Worm (Caenorhabditis elegans) whole organism, L4 larva: ENCODE data around the gene hsp-75.
A peak's percentile ranks its signal among the peaks of the same experiment; 100 is the strongest.

Source experiments
- D1046.2 ChIP-seq: fragments of 200-800 bp; sonication (Bioruptor generic); IDR thresholded peaks from 2 replicates; pipeline ENCODE4 v1.3.6; 2022; ENCODE audit warnings: missing genetic modification characterization, missing compliant biosample characterization
- F10B5.3 ChIP-seq: sonication (generic microtip); optimal IDR thresholded peaks from 2 replicates; lab custom pipeline; 2016; ENCODE audit warnings: mild to moderate bottlenecking, missing genetic modification characterization, missing compliant biosample characterization
- F37D6.2 ChIP-seq: sonication (generic microtip); optimal IDR thresholded peaks from 2 replicates; lab custom pipeline; 2016; ENCODE audit warnings: mild to moderate bottlenecking, missing genetic modification characterization, missing compliant biosample characterization
- F49E8.2 ChIP-seq: sonication (generic microtip); optimal IDR thresholded peaks from 2 replicates; lab custom pipeline; 2016; ENCODE audit warnings: missing compliant biosample characterization, mild to moderate bottlenecking, missing genetic modification characterization, borderline replicate concordance
- T20F7.1 ChIP-seq: fragments of 200-800 bp; sonication (Bioruptor generic); optimal IDR thresholded peaks from 2 replicates; lab custom pipeline; 2018; ENCODE audit warnings: mild to moderate bottlenecking, missing genetic modification characterization, missing compliant biosample characterization
- Y75B8A.6 ChIP-seq: fragments of 200-800 bp; sonication (Bioruptor generic); IDR thresholded peaks from 2 replicates; pipeline ENCODE4 v1.3.6; 2022; ENCODE audit warnings: missing genetic modification reagents, missing genetic modification characterization, missing compliant biosample characterization
- ZK546.5 ChIP-seq, 2 experiments: sonication (generic microtip); optimal IDR thresholded peaks; 2 replicates each; lab custom pipeline; 2017; ENCODE audit warnings: missing biosample characterization in 2 of 2, missing genetic modification characterization in 2 of 2
- aha-1 ChIP-seq: fragments of 150-350 bp; peaks from one replicate; lab custom pipeline; 2014; ENCODE audit warnings: missing biosample characterization, missing genetic modification characterization
- arid-1 ChIP-seq: fragments of 200-800 bp; sonication (Bioruptor generic); conservative IDR thresholded peaks from 2 replicates; pipeline ENCODE4 v1.3.6; 2022; ENCODE audit warnings: missing genetic modification reagents, missing genetic modification characterization, missing compliant biosample characterization
- ceh-28 ChIP-seq: fragments of 150-350 bp; optimal IDR thresholded peaks from 2 replicates; lab custom pipeline; 2014; ENCODE audit warnings: missing biosample characterization, missing genetic modification reagents, missing genetic modification characterization
- ces-1 ChIP-seq: fragments of 150-350 bp; sonication (generic microtip); optimal IDR thresholded peaks from 4 replicates; lab custom pipeline; 2014; ENCODE audit warnings: missing biosample characterization, missing genetic modification reagents, missing genetic modification characterization
- daf-16 ChIP-seq, 3 experiments: sonication (generic microtip); optimal IDR thresholded peaks; 2 replicates each; lab custom pipeline; 2016 to 2017; ENCODE audit warnings: missing genetic modification characterization in 3 of 3, missing genetic modification reagents in 3 of 3, mild to moderate bottlenecking in 2 of 3, missing compliant biosample characterization in 2 of 3, missing biosample characterization in 1 of 3, moderate library complexity in 1 of 3
- dmd-9 ChIP-seq: fragments of 200-800 bp; sonication (Bioruptor generic); IDR thresholded peaks from 2 replicates; pipeline ENCODE4 v1.3.6; 2022; ENCODE audit warnings: missing genetic modification reagents, missing genetic modification characterization, missing compliant biosample characterization
- dpl-1 ChIP-seq: fragments of 150-350 bp; optimal IDR thresholded peaks from 2 replicates; lab custom pipeline; 2014; ENCODE audit warnings: missing biosample characterization, missing genetic modification reagents, missing genetic modification characterization
- duxl-1 ChIP-seq: sonication (generic microtip); optimal IDR thresholded peaks from 2 replicates; lab custom pipeline; 2016; ENCODE audit warnings: mild to moderate bottlenecking, missing genetic modification characterization, moderate library complexity, missing compliant biosample characterization; ENCODE audit not compliant: poor library complexity
- dve-1 ChIP-seq: sonication (generic microtip); optimal IDR thresholded peaks from 2 replicates; lab custom pipeline; 2017; ENCODE audit warnings: antibody characterized with exemption, mild to moderate bottlenecking, missing genetic modification characterization, missing compliant biosample characterization; ENCODE audit not compliant: insufficient read depth
- fkh-10 ChIP-seq: fragments of 150-350 bp; optimal IDR thresholded peaks from 2 replicates; lab custom pipeline; 2014; ENCODE audit warnings: missing biosample characterization, missing genetic modification reagents, missing genetic modification characterization
- fos-1 ChIP-seq: fragments of 150-350 bp; optimal IDR thresholded peaks from 2 replicates; lab custom pipeline; 2014; ENCODE audit warnings: missing biosample characterization, missing genetic modification characterization
- hlh-11 ChIP-seq: fragments of 200-800 bp; sonication (Bioruptor generic); optimal IDR thresholded peaks from 2 replicates; lab custom pipeline; 2018; ENCODE audit warnings: mild to moderate bottlenecking, missing genetic modification characterization, missing compliant biosample characterization
- hlh-30 ChIP-seq: sonication (generic microtip); optimal IDR thresholded peaks from 2 replicates; lab custom pipeline; 2017; ENCODE audit warnings: antibody characterized with exemption, mild to moderate bottlenecking, missing genetic modification characterization, missing compliant biosample characterization; ENCODE audit not compliant: insufficient read depth
- hmg-1.1 ChIP-seq: fragments of 200-800 bp; sonication (Bioruptor generic); IDR thresholded peaks from 2 replicates; pipeline ENCODE4 v1.3.6; 2022; ENCODE audit warnings: missing genetic modification reagents, missing genetic modification characterization, missing compliant biosample characterization
- lin-39 ChIP-seq: fragments of 150-350 bp; optimal IDR thresholded peaks from 2 replicates; lab custom pipeline; 2014; ENCODE audit warnings: missing biosample characterization, missing genetic modification reagents, missing genetic modification characterization
- lsy-2 ChIP-seq, 2 experiments: fragments of 150-350 bp in 1 of 2; sonication (generic microtip) in 1 of 2; optimal IDR thresholded peaks; 2 replicates each; lab custom pipeline; 2014 to 2017; ENCODE audit warnings: missing biosample characterization in 2 of 2, missing genetic modification characterization in 2 of 2
- mes-2 ChIP-seq: sonication (generic microtip); optimal IDR thresholded peaks from 2 replicates; lab custom pipeline; 2016; ENCODE audit warnings: missing genotype, mild to moderate bottlenecking, missing genetic modification characterization, missing compliant biosample characterization; ENCODE audit not compliant: poor library complexity, severe bottlenecking
- mxl-2 ChIP-seq: fragments of 200-800 bp; sonication (Bioruptor generic); conservative IDR thresholded peaks from 2 replicates; pipeline ENCODE4 v1.3.6; 2022; ENCODE audit warnings: missing genetic modification reagents, missing genetic modification characterization, missing compliant biosample characterization
- nhr-77 ChIP-seq: fragments of 150-350 bp; optimal IDR thresholded peaks from 2 replicates; lab custom pipeline; 2014; ENCODE audit warnings: missing biosample characterization, missing genetic modification characterization
- rbr-2 ChIP-seq: sonication (generic microtip); optimal IDR thresholded peaks from 2 replicates; lab custom pipeline; 2016; ENCODE audit warnings: missing genotype, missing genetic modification characterization, missing compliant biosample characterization
- saeg-2 ChIP-seq: fragments of 200-800 bp; sonication (Bioruptor generic); IDR thresholded peaks from 2 replicates; pipeline ENCODE4 v1.3.6; 2022; ENCODE audit warnings: missing genetic modification reagents, missing genetic modification characterization, missing compliant biosample characterization
- set-16 ChIP-seq: fragments of 200-800 bp; sonication (Bioruptor generic); IDR thresholded peaks from 2 replicates; pipeline ENCODE4 v1.3.6; 2022; ENCODE audit warnings: missing genetic modification reagents, missing genetic modification characterization, missing compliant biosample characterization
- skn-1 ChIP-seq: fragments of 150-350 bp; optimal IDR thresholded peaks from 2 replicates; lab custom pipeline; 2014; ENCODE audit warnings: missing biosample characterization, missing genetic modification characterization
- spr-1 ChIP-seq: sonication (generic microtip); optimal IDR thresholded peaks from 2 replicates; lab custom pipeline; 2016; ENCODE audit warnings: mild to moderate bottlenecking, missing genetic modification characterization, missing compliant biosample characterization
- tag-97 ChIP-seq: fragments of 200-800 bp; sonication (Bioruptor generic); IDR thresholded peaks from 2 replicates; pipeline ENCODE4 v1.3.6; 2022; ENCODE audit warnings: missing genetic modification characterization, missing compliant biosample characterization
- unc-62 ChIP-seq, 3 experiments: fragments of 150-350 bp in 1 of 3; sonication (generic microtip); optimal IDR thresholded peaks in 2 of 3; peaks in 1 of 3; 1 replicate in 1 of 3; 2 replicates in 2 of 3; lab custom pipeline; 2014 to 2017; ENCODE audit warnings: missing biosample characterization in 3 of 3, missing genetic modification characterization in 3 of 3, missing genetic modification reagents in 3 of 3, missing genotype in 1 of 3
- vab-7 ChIP-seq: fragments of 200-800 bp; sonication (Bioruptor generic); IDR thresholded peaks from 2 replicates; pipeline ENCODE4 v1.3.6; 2022; ENCODE audit warnings: missing genetic modification reagents, missing genetic modification characterization, missing compliant biosample characterization
- zfp-2 ChIP-seq: sonication (generic microtip); optimal IDR thresholded peaks from 2 replicates; lab custom pipeline; 2016; ENCODE audit warnings: mild to moderate bottlenecking, missing genetic modification characterization, missing compliant biosample characterization
- zip-11 ChIP-seq: fragments of 200-800 bp; sonication (Bioruptor generic); IDR thresholded peaks from 2 replicates; pipeline ENCODE4 v1.3.6; 2022; ENCODE audit warnings: missing genetic modification characterization, missing compliant biosample characterization
- zip-2 ChIP-seq: fragments of 150-350 bp; optimal IDR thresholded peaks from 2 replicates; lab custom pipeline; 2014; ENCODE audit warnings: missing biosample characterization, missing genetic modification characterization
- ztf-11 ChIP-seq: fragments of 150-350 bp; optimal IDR thresholded peaks from 2 replicates; lab custom pipeline; 2014; ENCODE audit warnings: missing biosample characterization, missing genetic modification characterization

The hsp-75 gene

ce11 chrIII:7242988-7243387 lies 16.5 kb upstream of the hsp-75 start, which contains the start of gene osm-10:
osm-10 (plus strand) TSS chrIII:7243280.
- no peak for TF ChIP-seq fkh-10 (GFP tag; lab: Kevin White, UChicago)
- no peak for TF ChIP-seq ces-1 (GFP tag; lab: Kevin White, UChicago)
- TF ChIP-seq aha-1 (tag; lab: Kevin White, UChicago) = peak; percentile 52

ce11 chrIII:7241065-7241464 lies 14.6 kb upstream of the hsp-75 start, which contains the start of gene ztf-31:
ztf-31 (plus strand) TSS chrIII:7241365.
- no peak for TF ChIP-seq F10B5.3 (tag; lab: Kevin White, UChicago)
- TF ChIP-seq hmg-1.1 = no peak
- TF ChIP-seq hlh-30 (tag; lab: Kevin White, UChicago) = no peak
- no peak for TF ChIP-seq F37D6.2
- no peak for TF ChIP-seq ceh-28
- TF ChIP-seq mxl-2 = no peak
- no peak for TF ChIP-seq T20F7.1 (GFP tag; lab: Kevin White, UChicago)
- TF ChIP-seq ztf-11 (tag; lab: Kevin White, UChicago) = no peak
- no peak for TF ChIP-seq rbr-2
- TF ChIP-seq F49E8.2 (tag; lab: Kevin White, UChicago) = no peak
- TF ChIP-seq saeg-2 (GFP tag; lab: Robert Waterston, UW) = no peak
- no peak for TF ChIP-seq zfp-2 (tag; lab: Kevin White, UChicago)

ce11 chrIII:7239416-7239815 lies 12.9 kb upstream of the hsp-75 start:
- TF ChIP-seq mes-2 (tag; lab: Kevin White, UChicago) = no peak
- peak in 1 of 2 experiments; percentile 90 for TF ChIP-seq unc-62 (GFP tag; optimal IDR thresholded peaks at IDR 0.05 in 1 of 2; lab: Kevin White, UChicago)
- TF ChIP-seq unc-62 (tag; optimal IDR thresholded peaks at IDR 0.05; lab: Kevin White, UChicago) = no peak
- TF ChIP-seq zip-11 (GFP tag; lab: Robert Waterston, UW) = no peak

- peak; percentile 46 for TF ChIP-seq zip-2 (tag; lab: Kevin White, UChicago)
- TF ChIP-seq T20F7.1 (GFP tag; lab: Kevin White, UChicago) = no peak
- no peak for TF ChIP-seq vab-7 (GFP tag; lab: Robert Waterston, UW)
- TF ChIP-seq rbr-2 = no peak
- TF ChIP-seq, all 104 proteins: peak for 1
These were observed 12.2 kb upstream of the hsp-75 start, which contains the start of gene pars-1 for ce11 chrIII:7238727-7239126. pars-1 (plus strand) TSS chrIII:7239027.

- TF ChIP-seq set-16 (GFP tag; lab: Robert Waterston, UW) = peak; percentile 85
These were observed 9.2 kb upstream of the hsp-75 start for ce11 chrIII:7235660-7236059.

ce11 chrIII:7234148-7234547 lies 7.6 kb upstream of the hsp-75 start, which contains the start of gene ndus-8:
ndus-8 (minus strand) TSS chrIII:7234202.
- peak; percentile 18 for TF ChIP-seq duxl-1 (tag; lab: Kevin White, UChicago)
- TF ChIP-seq daf-16 (GFP tag; optimal IDR thresholded peaks at IDR 0.05; lab: Kevin White, UChicago) = no peak
- peak; percentile 40 for TF ChIP-seq daf-16 (tag; optimal IDR thresholded peaks at IDR 0.05; lab: Kevin White, UChicago)
- TF ChIP-seq ZK546.5 (tag; optimal IDR thresholded peaks at IDR 0.05; lab: Kevin White, UChicago) = no peak
- no peak for TF ChIP-seq lin-39 (tag; lab: Kevin White, UChicago)
- no peak for TF ChIP-seq ceh-28
- no peak for TF ChIP-seq Y75B8A.6 (GFP tag; lab: Robert Waterston, UW)
- TF ChIP-seq dpl-1 (GFP tag; lab: Kevin White, UChicago) = peak; percentile 78
- no peak for TF ChIP-seq spr-1
- peak; percentile 82 for TF ChIP-seq mes-2 (tag; lab: Kevin White, UChicago)
- TF ChIP-seq nhr-77 (tag; lab: Kevin White, UChicago) = peak; percentile 5
- TF ChIP-seq fos-1 (tag; lab: Kevin White, UChicago) = no peak
- TF ChIP-seq arid-1 = 0 out of 2 replicates have a peak, but pooled peaks have one; percentile 19
- no peak for TF ChIP-seq dmd-9
- TF ChIP-seq tag-97 (GFP tag; lab: Robert Waterston, UW) = no peak
- peak; percentile 35 for TF ChIP-seq hlh-30 (tag; lab: Kevin White, UChicago)
- peak; percentile 39 for TF ChIP-seq hlh-11 (tag; lab: Kevin White, UChicago)
- peak in 1 of 2 experiments; percentile 89 for TF ChIP-seq lsy-2 (tag; optimal IDR thresholded peaks at IDR 0.05; lab: Kevin White, UChicago)
- TF ChIP-seq rbr-2 = peak; percentile 44
- peak; percentile 62 for TF ChIP-seq dve-1 (tag; lab: Kevin White, UChicago)
- TF ChIP-seq skn-1 (tag; lab: Kevin White, UChicago) = no peak
- no peak for TF ChIP-seq zfp-2 (tag; lab: Kevin White, UChicago)
- peak; percentile 51 for TF ChIP-seq aha-1 (tag; lab: Kevin White, UChicago)
- no peak for TF ChIP-seq D1046.2 (GFP tag; lab: Robert Waterston, UW)
